Worm (Caenorhabditis elegans) whole organism, L3 larva: ENCODE results near the gene K06H7.8.

ENCODE experiments used
- R02D3.7 ChIP-seq: fragments of 150-350 bp; optimal IDR thresholded peaks from 2 replicates; lab custom pipeline; 2014; ENCODE audit warnings: missing biosample characterization, missing genetic modification characterization
- ZK546.5 ChIP-seq: sonication (generic microtip); optimal IDR thresholded peaks from 2 replicates; lab custom pipeline; 2017; ENCODE audit warnings: missing biosample characterization, missing genetic modification characterization
- aly-2 ChIP-seq: fragments of 150-350 bp; optimal IDR thresholded peaks from 2 replicates; lab custom pipeline; 2014; ENCODE audit warnings: missing biosample characterization, missing genetic modification characterization
- ama-1 ChIP-seq: fragments of 150-350 bp; optimal IDR thresholded peaks from 2 replicates; lab custom pipeline; 2018
- ceh-16 ChIP-seq: sonication (generic microtip); optimal IDR thresholded peaks from 2 replicates; lab custom pipeline; 2017; ENCODE audit warnings: missing biosample characterization, missing genetic modification characterization
- ceh-82 ChIP-seq: fragments of 150-350 bp; optimal IDR thresholded peaks from 2 replicates; lab custom pipeline; 2014; ENCODE audit warnings: missing biosample characterization, missing genetic modification characterization
- ceh-9 ChIP-seq: sonication (generic microtip); optimal IDR thresholded peaks from 2 replicates; lab custom pipeline; 2018; ENCODE audit warnings: missing biosample characterization, missing genetic modification characterization
- daf-12 ChIP-seq: fragments of 150-350 bp; optimal IDR thresholded peaks from 2 replicates; lab custom pipeline; 2014; ENCODE audit warnings: missing biosample characterization, missing genetic modification reagents, missing genetic modification characterization
- egl-5 ChIP-seq: fragments of 150-350 bp; optimal IDR thresholded peaks from 2 replicates; lab custom pipeline; 2017; ENCODE audit warnings: missing biosample characterization, missing genetic modification reagents, missing genetic modification characterization, inconsistent platforms
- elt-1 ChIP-seq: fragments of 150-350 bp; optimal IDR thresholded peaks from 2 replicates; lab custom pipeline; 2014; ENCODE audit warnings: missing biosample characterization, missing genetic modification characterization
- elt-2 ChIP-seq: sonication (generic microtip); optimal IDR thresholded peaks from 2 replicates; lab custom pipeline; 2016; ENCODE audit warnings: missing genetic modification reagents, mild to moderate bottlenecking, missing genetic modification characterization, missing compliant biosample characterization
- elt-3 ChIP-seq, 3 experiments: fragments of 150-350 bp in 1 of 3; sonication (generic microtip) in 2 of 3; optimal IDR thresholded peaks; 2 replicates in 2 of 3; 4 replicates in 1 of 3; lab custom pipeline; 2014 to 2017; ENCODE audit warnings: missing biosample characterization in 3 of 3, missing genetic modification characterization in 3 of 3
- eor-1 ChIP-seq, 2 experiments: fragments of 150-350 bp; optimal IDR thresholded peaks; 2 replicates each; lab custom pipeline; 2014 to 2018; ENCODE audit warnings: missing biosample characterization in 2 of 2, missing genetic modification characterization in 2 of 2
- fkh-10 ChIP-seq: sonication (generic microtip); optimal IDR thresholded peaks from 2 replicates; lab custom pipeline; 2017; ENCODE audit warnings: missing biosample characterization, missing genetic modification reagents, missing genetic modification characterization
- fkh-2 ChIP-seq: fragments of 150-350 bp; optimal IDR thresholded peaks from 2 replicates; lab custom pipeline; 2014; ENCODE audit warnings: missing biosample characterization, missing genetic modification reagents, missing genetic modification characterization
- fos-1 ChIP-seq: fragments of 150-350 bp; optimal IDR thresholded peaks from 2 replicates; lab custom pipeline; 2014; ENCODE audit warnings: missing biosample characterization, missing genetic modification characterization
- hmg-11 ChIP-seq: sonication (generic microtip); optimal IDR thresholded peaks from 2 replicates; lab custom pipeline; 2016; ENCODE audit warnings: missing genetic modification characterization, missing compliant biosample characterization
- jun-1 ChIP-seq: fragments of 150-350 bp; optimal IDR thresholded peaks from 2 replicates; lab custom pipeline; 2014; ENCODE audit warnings: missing biosample characterization, missing genetic modification reagents, missing genetic modification characterization
- lin-15B ChIP-seq: fragments of 150-350 bp; optimal IDR thresholded peaks from 2 replicates; lab custom pipeline; 2014; ENCODE audit warnings: missing biosample characterization, missing genetic modification characterization
- lin-39 ChIP-seq: fragments of 150-350 bp; optimal IDR thresholded peaks from 2 replicates; lab custom pipeline; 2018; ENCODE audit warnings: missing biosample characterization, missing genetic modification reagents, missing genetic modification characterization
- lsy-12 ChIP-seq: sonication (generic microtip); optimal IDR thresholded peaks from 2 replicates; lab custom pipeline; 2016; ENCODE audit warnings: mild to moderate bottlenecking, missing genetic modification characterization, missing compliant biosample characterization
- mdl-1 ChIP-seq: fragments of 150-350 bp; optimal IDR thresholded peaks from 2 replicates; lab custom pipeline; 2014; ENCODE audit warnings: missing biosample characterization, missing genetic modification characterization
- mml-1 ChIP-seq: fragments of 150-350 bp; sonication (generic microtip); optimal IDR thresholded peaks from 3 replicates; lab custom pipeline; 2014; ENCODE audit warnings: missing biosample characterization, missing genetic modification characterization
- nfya-1 ChIP-seq: sonication (generic microtip); optimal IDR thresholded peaks from 2 replicates; lab custom pipeline; 2017; ENCODE audit warnings: missing genetic modification characterization, mild to moderate bottlenecking, missing compliant biosample characterization, antibody characterized with exemption, moderate library complexity; ENCODE audit not compliant: insufficient read depth
- nhr-11 ChIP-seq: fragments of 150-350 bp; optimal IDR thresholded peaks from 2 replicates; lab custom pipeline; 2014; ENCODE audit warnings: missing biosample characterization, missing genetic modification characterization
- nhr-12 ChIP-seq: fragments of 150-350 bp; optimal IDR thresholded peaks from 2 replicates; lab custom pipeline; 2014; ENCODE audit warnings: missing biosample characterization, missing genetic modification characterization
- nhr-23 ChIP-seq: fragments of 150-350 bp; optimal IDR thresholded peaks from 2 replicates; lab custom pipeline; 2014; ENCODE audit warnings: missing biosample characterization, missing genetic modification reagents, missing genetic modification characterization
- nhr-237 ChIP-seq: fragments of 150-350 bp; optimal IDR thresholded peaks from 2 replicates; lab custom pipeline; 2014; ENCODE audit warnings: missing biosample characterization, missing genetic modification characterization
- nhr-25 ChIP-seq: sonication (generic microtip); optimal IDR thresholded peaks from 2 replicates; lab custom pipeline; 2017; ENCODE audit warnings: missing biosample characterization, missing genetic modification characterization
- nhr-28 ChIP-seq: fragments of 150-350 bp; optimal IDR thresholded peaks from 2 replicates; lab custom pipeline; 2014; ENCODE audit warnings: missing biosample characterization, missing genetic modification characterization
- nhr-43 ChIP-seq: sonication (generic microtip); optimal IDR thresholded peaks from 2 replicates; lab custom pipeline; 2016; ENCODE audit warnings: mild to moderate bottlenecking, missing genetic modification characterization, missing compliant biosample characterization; ENCODE audit not compliant: poor library complexity, severe bottlenecking
- nhr-67 ChIP-seq: fragments of 150-350 bp; optimal IDR thresholded peaks from 2 replicates; lab custom pipeline; 2014; ENCODE audit warnings: missing biosample characterization, missing genetic modification characterization
- nhr-76 ChIP-seq: fragments of 150-350 bp; sonication (generic microtip); optimal IDR thresholded peaks from 5 replicates; lab custom pipeline; 2014; ENCODE audit warnings: missing biosample characterization, missing genetic modification characterization
- nhr-77 ChIP-seq: fragments of 150-350 bp; optimal IDR thresholded peaks from 2 replicates; lab custom pipeline; 2014; ENCODE audit warnings: missing biosample characterization, missing genetic modification characterization
- pha-4 ChIP-seq: fragments of 150-350 bp; optimal IDR thresholded peaks from 2 replicates; lab custom pipeline; 2014; ENCODE audit warnings: missing biosample characterization, missing genetic modification reagents, missing genetic modification characterization
- sea-2 ChIP-seq: fragments of 150-350 bp; sonication (generic microtip); optimal IDR thresholded peaks from 4 replicates; lab custom pipeline; 2014; ENCODE audit warnings: missing biosample characterization, missing genetic modification reagents, missing genetic modification characterization
- skn-1 ChIP-seq: fragments of 150-350 bp; optimal IDR thresholded peaks from 2 replicates; lab custom pipeline; 2014; ENCODE audit warnings: missing biosample characterization, missing genetic modification characterization
- snpc-4 ChIP-seq: fragments of 150-350 bp; optimal IDR thresholded peaks from 2 replicates; lab custom pipeline; 2014; ENCODE audit warnings: missing biosample characterization, missing genetic modification characterization
- tbx-2 ChIP-seq: sonication (generic microtip); optimal IDR thresholded peaks from 2 replicates; lab custom pipeline; 2016; ENCODE audit warnings: mild to moderate bottlenecking, missing genetic modification characterization, missing compliant biosample characterization
- unc-39 ChIP-seq: sonication (generic microtip); optimal IDR thresholded peaks from 4 replicates; lab custom pipeline; 2017; ENCODE audit warnings: missing biosample characterization, missing genetic modification characterization
- unc-62 ChIP-seq: fragments of 150-350 bp; sonication (generic microtip); optimal IDR thresholded peaks from 4 replicates; lab custom pipeline; 2014; ENCODE audit warnings: missing biosample characterization, missing genetic modification reagents, missing genetic modification characterization
- zag-1 ChIP-seq: fragments of 150-350 bp; optimal IDR thresholded peaks from 2 replicates; lab custom pipeline; 2014; ENCODE audit warnings: missing biosample characterization, missing genetic modification characterization
- ztf-11 ChIP-seq: fragments of 150-350 bp; optimal IDR thresholded peaks from 2 replicates; lab custom pipeline; 2014; ENCODE audit warnings: missing biosample characterization, missing genetic modification characterization
- ztf-4 ChIP-seq: fragments of 150-350 bp; optimal IDR thresholded peaks from 2 replicates; lab custom pipeline; 2014; ENCODE audit warnings: missing biosample characterization, missing genetic modification characterization

K06H7.8 gene

DNA sequence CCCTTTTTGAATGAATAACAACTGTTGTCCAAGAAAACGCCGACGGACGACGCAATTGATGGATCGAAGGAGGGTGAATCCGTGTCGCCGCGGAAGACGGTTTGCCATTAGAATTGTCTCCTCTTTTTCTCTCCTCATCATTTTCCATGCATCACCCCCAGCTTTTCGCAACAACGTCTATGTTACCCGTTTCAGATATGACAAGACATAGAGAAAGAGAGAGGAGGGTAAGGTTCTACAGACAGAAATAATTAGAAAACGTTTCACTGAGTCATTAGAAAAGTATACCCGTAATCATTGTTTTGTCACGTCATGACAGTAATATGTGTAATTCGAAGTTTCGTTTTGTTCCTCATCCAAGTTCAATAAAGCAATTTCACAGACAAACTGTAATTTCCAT lies 7.8 kb upstream of the K06H7.8 start:
- TF ChIP-seq nhr-25 (tag; lab: Kevin White, UChicago) (peak; percentile 10), ztf-11 (no peak)

- peak; percentile 62 for TF ChIP-seq lin-39 (tag; lab: Kevin White, UChicago)
- no peak for TF ChIP-seq nhr-11 (tag; lab: Kevin White, UChicago)
- TF ChIP-seq hmg-11 (tag; lab: Kevin White, UChicago), result peak; percentile 27
- TF ChIP-seq ztf-4, result no peak
- no peak for TF ChIP-seq elt-1 (tag; lab: Kevin White, UChicago)
- no peak for TF ChIP-seq aly-2 (tag; lab: Kevin White, UChicago)
- no peak for TF ChIP-seq nhr-67 (tag; lab: Kevin White, UChicago)
- TF ChIP-seq elt-2 (tag; lab: Kevin White, UChicago), result no peak
- peak; percentile 59 for TF ChIP-seq nfya-1
- TF ChIP-seq nhr-12 (tag; lab: Kevin White, UChicago), result no peak
- peak; percentile 63 for TF ChIP-seq pha-4 (tag; lab: Kevin White, UChicago)
- TF ChIP-seq unc-62 (GFP tag; lab: Kevin White, UChicago), result no peak
- TF ChIP-seq lin-15B (tag; lab: Kevin White, UChicago), result peak; percentile 54
- TF ChIP-seq eor-1 (tag; optimal IDR thresholded peaks at IDR 0.05; lab: Kevin White, UChicago), result no peak
- TF ChIP-seq R02D3.7, result peak; percentile 84
- peak; percentile 15 for TF ChIP-seq nhr-25 (tag; lab: Kevin White, UChicago)
Measured at ce11 chrIII:8100960-8101359, 2.9 kb upstream of the K06H7.8 start, which contains the start of gene plk-1. Gene plk-1 (plus strand): TSS chrIII:8101348.

- TF ChIP-seq elt-3 (tag; optimal IDR thresholded peaks at IDR 0.05; lab: Kevin White, UChicago) (no peak), mdl-1 (no peak), skn-1 (tag; lab: Kevin White, UChicago) (no peak), nhr-237 (tag; lab: Kevin White, UChicago) (no peak)
Measured at ce11 chrIII:8099022-8099421, 1.0 kb upstream of the K06H7.8 start, which contains the start of gene K06H7.1. Gene K06H7.1 (plus strand): TSS chrIII:8099322.

DNA sequence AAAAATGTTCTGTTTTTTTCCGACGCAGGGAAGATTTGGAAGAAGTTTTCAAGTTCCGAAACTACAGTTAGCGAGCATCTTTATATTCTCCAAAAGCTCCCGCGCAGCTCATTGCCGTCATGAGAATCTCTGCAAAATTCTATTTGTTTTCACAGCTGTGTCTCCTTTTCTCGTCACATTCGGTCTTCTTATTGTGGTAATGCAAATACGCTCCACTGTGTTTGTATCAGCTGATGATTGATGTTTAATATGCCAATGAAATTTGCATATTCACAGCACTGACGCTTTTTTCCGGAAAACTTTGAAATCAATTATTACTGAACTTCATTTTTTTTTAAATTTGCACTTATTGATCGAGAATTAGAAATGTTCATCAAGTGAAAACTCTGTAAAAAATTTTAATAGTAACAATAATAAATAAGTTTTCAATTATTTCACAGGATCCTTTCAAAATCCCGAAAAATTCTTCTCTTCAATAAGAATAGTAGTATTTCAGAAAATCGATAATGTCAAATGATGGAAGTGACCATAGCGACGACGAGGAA lies 4.9 kb downstream of the K06H7.8 start, which contains the start of gene K06H7.2:
Gene K06H7.2, plus strand, starts transcription at position 495 of the 545 bp plus-strand sequence.
- TF ChIP-seq ceh-82 (tag; lab: Kevin White, UChicago) (no peak), ztf-11 (no peak), ama-1 (no peak), nhr-12 (tag; lab: Kevin White, UChicago) (no peak), nhr-43 (no peak), elt-3 (tag; optimal IDR thresholded peaks at IDR 0.05; lab: Kevin White, UChicago) (no peak), ceh-16 (no peak), mdl-1 (no peak), elt-2 (tag; lab: Kevin White, UChicago) (peak; percentile 25), nhr-67 (tag; lab: Kevin White, UChicago) (no peak), nhr-28 (tag; lab: Kevin White, UChicago) (no peak), zag-1 (no peak), nhr-77 (tag; lab: Kevin White, UChicago) (no peak), ztf-4 (no peak), nhr-11 (tag; lab: Kevin White, UChicago) (no peak), tbx-2 (tag; lab: Kevin White, UChicago) (no peak), eor-1 (tag; optimal IDR thresholded peaks at IDR 0.05; lab: Kevin White, UChicago) (no peak), aly-2 (tag; lab: Kevin White, UChicago) (no peak), pha-4 (tag; lab: Kevin White, UChicago) (peak; percentile 83), nhr-23 (tag; lab: Kevin White, UChicago) (peak; percentile 37), fkh-10 (GFP tag; lab: Kevin White, UChicago) (no peak), mml-1 (no peak), fos-1 (tag; lab: Kevin White, UChicago) (no peak), nfya-1 (peak; percentile 69), elt-1 (tag; lab: Kevin White, UChicago) (no peak), skn-1 (tag; lab: Kevin White, UChicago) (peak; percentile 44), ZK546.5 (tag; lab: Kevin White, UChicago) (no peak), lin-39 (tag; lab: Kevin White, UChicago) (peak; percentile 71), ceh-9 (tag; lab: Kevin White, UChicago) (no peak), daf-12 (tag; lab: Kevin White, UChicago) (no peak), nhr-25 (tag; lab: Kevin White, UChicago) (peak; percentile 23), unc-62 (GFP tag; lab: Kevin White, UChicago) (no peak), egl-5 (tag; lab: Kevin White, UChicago) (peak; percentile 87), nhr-76 (tag; lab: Kevin White, UChicago) (no peak), hmg-11 (tag; lab: Kevin White, UChicago) (peak; percentile 20), lin-15B (tag; lab: Kevin White, UChicago) (peak; percentile 87), lsy-12 (tag; lab: Kevin White, UChicago) (no peak), R02D3.7 (no peak), snpc-4 (tag; lab: Kevin White, UChicago) (peak; percentile 68), nhr-237 (tag; lab: Kevin White, UChicago) (no peak), fkh-2 (tag; lab: Kevin White, UChicago) (no peak), unc-39 (tag; lab: Kevin White, UChicago) (no peak), sea-2 (GFP tag; lab: Kevin White, UChicago) (no peak), jun-1 (tag; lab: Kevin White, UChicago) (no peak)
